Worm (Caenorhabditis elegans) whole organism, L1 larva: ENCODE data around the gene T05A7.7.
A peak's percentile ranks its signal among the peaks of the same experiment; 100 is the strongest.

ENCODE experiments used
- blmp-1 ChIP-seq: fragments of 150-350 bp; optimal IDR thresholded peaks from 2 replicates; lab custom pipeline; 2014; ENCODE audit warnings: missing biosample characterization, missing genetic modification characterization
- ceh-90 ChIP-seq: sonication (generic microtip); optimal IDR thresholded peaks from 2 replicates; lab custom pipeline; 2016; ENCODE audit warnings: missing genetic modification characterization, missing compliant biosample characterization
- efl-1 ChIP-seq, 4 experiments: fragments of 150-350 bp; optimal IDR thresholded peaks in 3 of 4; peaks in 1 of 4; 1 replicate in 1 of 4; 2 replicates in 3 of 4; lab custom pipeline; 2014; ENCODE audit warnings: missing biosample characterization in 2 of 4, missing genetic modification characterization in 2 of 4, missing genetic modification reagents in 2 of 4
- elt-2 ChIP-seq: sonication (generic microtip); optimal IDR thresholded peaks from 2 replicates; lab custom pipeline; 2016; ENCODE audit warnings: missing genetic modification characterization, mild to moderate bottlenecking, inconsistent platforms, missing compliant biosample characterization, missing genetic modification reagents
- elt-3 ChIP-seq, 6 experiments: fragments of 150-350 bp in 1 of 6; sonication (generic microtip); optimal IDR thresholded peaks; 2 replicates each; lab custom pipeline; 2017 to 2018; ENCODE audit warnings: missing biosample characterization in 6 of 6, missing genetic modification characterization in 6 of 6, inconsistent platforms in 1 of 6
- grh-1 ChIP-seq: fragments of 200-800 bp; sonication (Bioruptor generic); IDR thresholded peaks from 2 replicates; pipeline ENCODE4 v1.3.6; 2022; ENCODE audit warnings: missing genetic modification reagents, missing genetic modification characterization, missing compliant biosample characterization
- hpl-2 ChIP-seq: fragments of 150-350 bp; optimal IDR thresholded peaks from 2 replicates; lab custom pipeline; 2014; ENCODE audit warnings: missing biosample characterization, missing genetic modification reagents, missing genetic modification characterization
- lin-14 ChIP-seq: fragments of 200-800 bp; sonication (Bioruptor generic); optimal IDR thresholded peaks from 2 replicates; lab custom pipeline; 2018; ENCODE audit warnings: mild to moderate bottlenecking, missing genetic modification characterization, moderate library complexity, missing compliant biosample characterization
- lin-15B ChIP-seq: fragments of 150-350 bp; sonication (generic microtip); optimal IDR thresholded peaks from 3 replicates; lab custom pipeline; 2014; ENCODE audit warnings: missing biosample characterization, missing genetic modification characterization
- lsy-2 ChIP-seq, 2 experiments: fragments of 150-350 bp; optimal IDR thresholded peaks; 2 replicates each; lab custom pipeline; 2014; ENCODE audit warnings: missing biosample characterization in 2 of 2, missing genetic modification characterization in 2 of 2
- mep-1 ChIP-seq: fragments of 150-350 bp; optimal IDR thresholded peaks from 2 replicates; lab custom pipeline; 2014; ENCODE audit warnings: missing biosample characterization, missing genetic modification characterization
- nhr-12 ChIP-seq: sonication (generic microtip); optimal IDR thresholded peaks from 2 replicates; lab custom pipeline; 2017; ENCODE audit warnings: missing biosample characterization, missing genetic modification characterization
- nhr-77 ChIP-seq: fragments of 150-350 bp; optimal IDR thresholded peaks from 2 replicates; lab custom pipeline; 2014; ENCODE audit warnings: missing biosample characterization, missing genetic modification characterization
- nhr-84 ChIP-seq: sonication (generic microtip); optimal IDR thresholded peaks from 2 replicates; lab custom pipeline; 2017; ENCODE audit warnings: missing biosample characterization, missing genetic modification characterization
- nhr-85 ChIP-seq: sonication (generic microtip); peaks from one replicate; lab custom pipeline; 2016; ENCODE audit warnings: missing genetic modification characterization, inconsistent platforms, missing compliant biosample characterization
- rnt-1 ChIP-seq: sonication (generic microtip); optimal IDR thresholded peaks from 2 replicates; lab custom pipeline; 2016; ENCODE audit warnings: mild to moderate bottlenecking, missing genetic modification characterization, moderate library complexity, missing compliant biosample characterization
- skn-1 ChIP-seq: fragments of 150-350 bp; optimal IDR thresholded peaks from 2 replicates; lab custom pipeline; 2014; ENCODE audit warnings: missing biosample characterization, missing genetic modification characterization
- sptf-1 ChIP-seq: fragments of 150-350 bp; optimal IDR thresholded peaks from 2 replicates; lab custom pipeline; 2014; ENCODE audit warnings: missing biosample characterization, missing genetic modification characterization
- swsn-7 ChIP-seq: sonication (generic microtip); optimal IDR thresholded peaks from 2 replicates; lab custom pipeline; 2016; ENCODE audit warnings: missing genetic modification characterization, missing compliant biosample characterization
- tbx-2 ChIP-seq: sonication (generic microtip); optimal IDR thresholded peaks from 2 replicates; lab custom pipeline; 2016; ENCODE audit warnings: missing genetic modification characterization, missing compliant biosample characterization
- zag-1 ChIP-seq: fragments of 150-350 bp; optimal IDR thresholded peaks from 2 replicates; lab custom pipeline; 2014; ENCODE audit warnings: missing biosample characterization, missing genetic modification characterization
- zip-4 ChIP-seq: fragments of 200-800 bp; sonication (Bioruptor generic); optimal IDR thresholded peaks from 2 replicates; lab custom pipeline; 2018; ENCODE audit warnings: mild to moderate bottlenecking, missing genetic modification characterization, moderate library complexity, missing compliant biosample characterization

T05A7.7 gene

ce11 chrII:4638891-4639290, 42.4 kb downstream of the T05A7.7 start:
- TF ChIP-seq tbx-2 (tag; lab: Kevin White, UChicago) (no peak), elt-3 (tag; optimal IDR thresholded peaks at IDR 0.05; lab: Kevin White, UChicago) (peak in 1 of 6 experiments; percentile 38), ceh-90 (tag; lab: Kevin White, UChicago) (no peak), nhr-85 (peak; percentile 65), nhr-84 (tag; lab: Kevin White, UChicago) (no peak), sptf-1 (tag; lab: Kevin White, UChicago) (no peak), rnt-1 (no peak), zip-4 (no peak), lin-14 (peak; percentile 69), zag-1 (tag; lab: Kevin White, UChicago) (no peak), grh-1 (GFP tag; lab: Robert Waterston, UW) (peak; percentile 50), blmp-1 (tag; lab: Kevin White, UChicago) (peak; percentile 79), elt-2 (tag; lab: Kevin White, UChicago) (no peak), mep-1 (tag; lab: Kevin White, UChicago) (peak; percentile 31), lsy-2 (tag; optimal IDR thresholded peaks at IDR 0.05; lab: Kevin White, UChicago) (no peak), efl-1 (optimal IDR thresholded peaks at IDR 0.05; lab: Kevin White, UChicago) (peak in 1 of 2 experiments; percentile 8), efl-1 (GFP tag; optimal IDR thresholded peaks at IDR 0.05 in 1 of 2; lab: Kevin White, UChicago) (peak in 1 of 2 experiments; percentile 87), hpl-2 (GFP tag; lab: Kevin White, UChicago) (no peak)

ce11 chrII:4638241-4638640, 43.0 kb downstream of the T05A7.7 start, which contains the start of gene che-10:
Gene che-10 (minus strand): TSS chrII:4638341.
- TF ChIP-seq lin-15B (no peak), nhr-77 (no peak), efl-1 (optimal IDR thresholded peaks at IDR 0.05; lab: Kevin White, UChicago) (no peak), efl-1 (GFP tag; optimal IDR thresholded peaks at IDR 0.05 in 1 of 2; lab: Kevin White, UChicago) (peak in 1 of 2 experiments; percentile 66)

ce11 chrII:4631479-4631878, 49.8 kb downstream of the T05A7.7 start:
- TF ChIP-seq nhr-12 (no peak), skn-1 (tag; lab: Kevin White, UChicago) (no peak), swsn-7 (tag; lab: Kevin White, UChicago) (no peak)
